Fruit fly (Drosophila melanogaster) whole organism, embryonic: ENCODE measurements around the gene CG12112.
A peak's percentile ranks its signal among the peaks of the same experiment; 100 is the strongest.

Source experiments
- Aef1 ChIP-seq: fragments of 200-800 bp; sonication (Bioruptor generic); IDR thresholded peaks from 3 replicates; pipeline ENCODE4 v1.3.6; 2022; ENCODE audit warnings: missing biosample characterization, missing genetic modification characterization
- Asciz ChIP-seq: fragments of 200-800 bp; sonication (Bioruptor generic); optimal IDR thresholded peaks from 2 replicates; lab custom pipeline; 2017; ENCODE audit warnings: missing biosample characterization, mild to moderate bottlenecking, missing genetic modification characterization, missing genetic modification reagents
- Bgb ChIP-seq: fragments of 200-800 bp; sonication (Bioruptor generic); IDR thresholded peaks from 2 replicates; pipeline ENCODE4 v1.3.6; 2022; ENCODE audit warnings: missing biosample characterization, missing genetic modification characterization; ENCODE audit not compliant: partially characterized antibody
- CG10274 ChIP-seq: fragments of 200-800 bp; sonication (Bioruptor generic); optimal IDR thresholded peaks from 3 replicates; lab custom pipeline; 2017; ENCODE audit warnings: missing biosample characterization, mild to moderate bottlenecking, missing genetic modification characterization
- CG11398 ChIP-seq: fragments of 200-800 bp; sonication (Bioruptor generic); optimal IDR thresholded peaks from 2 replicates; lab custom pipeline; 2016; ENCODE audit warnings: missing biosample characterization, missing genetic modification characterization
- CG12104 ChIP-seq: fragments of 200-800 bp; sonication (Bioruptor generic); optimal IDR thresholded peaks from 3 replicates; lab custom pipeline; 2016; ENCODE audit warnings: missing biosample characterization, missing genetic modification characterization
- CG13424 ChIP-seq: fragments of 200-800 bp; sonication (Bioruptor generic); optimal IDR thresholded peaks from 2 replicates; lab custom pipeline; 2019; ENCODE audit warnings: missing biosample characterization, mild to moderate bottlenecking, missing genetic modification characterization, moderate library complexity
- CG13775 ChIP-seq: fragments of 200-800 bp; sonication (Bioruptor generic); optimal IDR thresholded peaks from 3 replicates; lab custom pipeline; 2017; ENCODE audit warnings: missing biosample characterization, mild to moderate bottlenecking, missing genetic modification characterization
- CG14667 ChIP-seq: fragments of 200-800 bp; sonication (Bioruptor generic); IDR thresholded peaks from 2 replicates; pipeline ENCODE4 v1.3.6; 2022; ENCODE audit warnings: missing biosample characterization, missing genetic modification characterization
- CG15601 ChIP-seq: fragments of 200-800 bp; sonication (Bioruptor generic); optimal IDR thresholded peaks from 3 replicates; lab custom pipeline; 2019; ENCODE audit warnings: missing biosample characterization, mild to moderate bottlenecking, missing genetic modification characterization, moderate library complexity
- CG1602 ChIP-seq: fragments of 200-800 bp; sonication (Bioruptor generic); optimal IDR thresholded peaks from 3 replicates; lab custom pipeline; 2016; ENCODE audit warnings: missing biosample characterization, missing genetic modification characterization
- CG1647 ChIP-seq: fragments of 200-800 bp; sonication (Bioruptor generic); optimal IDR thresholded peaks from 3 replicates; lab custom pipeline; 2016; ENCODE audit warnings: missing biosample characterization, missing genetic modification characterization
- CG17912 ChIP-seq: fragments of 200-800 bp; sonication (Bioruptor generic); optimal IDR thresholded peaks from 2 replicates; lab custom pipeline; 2018; ENCODE audit warnings: missing biosample characterization, mild to moderate bottlenecking, missing genetic modification characterization
- CG18764 ChIP-seq: fragments of 200-800 bp; sonication (Bioruptor generic); optimal IDR thresholded peaks from 3 replicates; lab custom pipeline; 2016; ENCODE audit warnings: missing biosample characterization, missing genetic modification characterization
- CG2712 ChIP-seq: fragments of 200-800 bp; optimal IDR thresholded peaks from 3 replicates; lab custom pipeline; 2019; ENCODE audit warnings: missing biosample characterization, mild to moderate bottlenecking, missing genetic modification characterization, moderate library complexity
- CG31224 ChIP-seq: fragments of 200-800 bp; sonication (Bioruptor generic); IDR thresholded peaks from 2 replicates; pipeline ENCODE4 v1.3.6; 2022; ENCODE audit warnings: missing biosample characterization, missing genetic modification characterization
- CG31365 ChIP-seq: fragments of 200-800 bp; sonication (Bioruptor generic); optimal IDR thresholded peaks from 2 replicates; lab custom pipeline; 2018; ENCODE audit warnings: missing biosample characterization, mild to moderate bottlenecking, missing genetic modification characterization
- CG32772 ChIP-seq: fragments of 200-800 bp; sonication (Bioruptor generic); IDR thresholded peaks from 2 replicates; pipeline ENCODE4 v1.3.6; 2022; ENCODE audit warnings: missing biosample characterization, missing genetic modification characterization
- CG33557 ChIP-seq: fragments of 200-800 bp; sonication (Bioruptor generic); optimal IDR thresholded peaks from 2 replicates; lab custom pipeline; 2019; ENCODE audit warnings: missing biosample characterization, mild to moderate bottlenecking, missing genetic modification characterization, moderate library complexity
- CG5953 ChIP-seq: fragments of 200-800 bp; sonication (Bioruptor generic); IDR thresholded peaks from 2 replicates; pipeline ENCODE4 v1.3.6; 2022; ENCODE audit warnings: missing biosample characterization, missing genetic modification characterization
- CG6683 ChIP-seq: fragments of 200-800 bp; sonication (Bioruptor generic); optimal IDR thresholded peaks from 2 replicates; lab custom pipeline; 2017; ENCODE audit warnings: missing biosample characterization, mild to moderate bottlenecking, missing genetic modification characterization, missing genetic modification reagents
- CG8089 ChIP-seq: fragments of 200-800 bp; sonication (Bioruptor generic); optimal IDR thresholded peaks from 3 replicates; lab custom pipeline; 2016; ENCODE audit warnings: missing biosample characterization, missing genetic modification characterization
- Dll ChIP-seq: fragments of 200-800 bp; sonication (Bioruptor generic); IDR thresholded peaks from 4 replicates; pipeline ENCODE4 v1.3.6; 2022; ENCODE audit warnings: missing biosample characterization, missing genetic modification characterization; ENCODE audit not compliant: partially characterized antibody
- NC2β ChIP-seq: fragments of 200-800 bp; sonication (Bioruptor generic); optimal IDR thresholded peaks from 2 replicates; lab custom pipeline; 2016; ENCODE audit warnings: missing biosample characterization, missing genetic modification characterization
- Nf-YC ChIP-seq: fragments of 200-800 bp; optimal IDR thresholded peaks from 3 replicates; lab custom pipeline; 2019; ENCODE audit warnings: missing biosample characterization, mild to moderate bottlenecking, missing genetic modification characterization, moderate library complexity
- Rfx ChIP-seq: fragments of 200-800 bp; sonication (Bioruptor generic); IDR thresholded peaks from 2 replicates; pipeline ENCODE4 v1.3.6; 2022; ENCODE audit warnings: missing biosample characterization, missing genetic modification characterization
- Xbp1 ChIP-seq: fragments of 200-800 bp; sonication (Bioruptor generic); optimal IDR thresholded peaks from 3 replicates; lab custom pipeline; 2016; ENCODE audit warnings: missing biosample characterization, mild to moderate bottlenecking, missing genetic modification characterization
- abd-A ChIP-seq: fragments of 200-800 bp; sonication (Bioruptor generic); optimal IDR thresholded peaks from 3 replicates; lab custom pipeline; 2019; ENCODE audit warnings: missing biosample characterization, mild to moderate bottlenecking, missing genetic modification characterization, moderate library complexity
- ato ChIP-seq: fragments of 200-800 bp; sonication (Bioruptor generic); IDR thresholded peaks from 2 replicates; pipeline ENCODE4 v1.3.6; 2022; ENCODE audit warnings: missing biosample characterization, missing genetic modification characterization; ENCODE audit not compliant: partially characterized antibody
- bowl ChIP-seq: fragments of 200-800 bp; sonication (Bioruptor generic); IDR thresholded peaks from 2 replicates; pipeline ENCODE4 v1.3.6; 2022; ENCODE audit warnings: missing biosample characterization, missing genetic modification characterization
- btn ChIP-seq: fragments of 200-800 bp; sonication (Bioruptor generic); optimal IDR thresholded peaks from 2 replicates; lab custom pipeline; 2016; ENCODE audit warnings: missing biosample characterization, missing genetic modification characterization
- cwo ChIP-seq: fragments of 200-800 bp; sonication (Bioruptor generic); optimal IDR thresholded peaks from 3 replicates; lab custom pipeline; 2017; ENCODE audit warnings: missing biosample characterization, missing genetic modification characterization, mild to moderate bottlenecking, moderate library complexity, missing genetic modification reagents
- fd64A ChIP-seq: fragments of 200-800 bp; sonication (Bioruptor generic); optimal IDR thresholded peaks from 3 replicates; lab custom pipeline; 2018; ENCODE audit warnings: missing biosample characterization, mild to moderate bottlenecking, missing genetic modification characterization
- fru ChIP-seq: fragments of >200 bp; optimal IDR thresholded peaks from 2 replicates; lab custom pipeline; 2017
- gcm2 ChIP-seq: fragments of 200-800 bp; sonication (Bioruptor generic); optimal IDR thresholded peaks from 2 replicates; lab custom pipeline; 2016; ENCODE audit warnings: missing biosample characterization, missing genetic modification characterization
- jigr1 ChIP-seq: fragments of 200-800 bp; sonication (Bioruptor generic); IDR thresholded peaks from 3 replicates; pipeline ENCODE4 v1.3.6; 2022; ENCODE audit warnings: missing biosample characterization, missing genetic modification characterization
- kni ChIP-seq: fragments of 200-800 bp; sonication (Bioruptor generic); optimal IDR thresholded peaks from 3 replicates; lab custom pipeline; 2017; ENCODE audit warnings: mild to moderate bottlenecking, missing biosample characterization, missing genetic modification reagents, missing genetic modification characterization
- lab ChIP-seq: fragments of 200-800 bp; sonication (Bioruptor generic); optimal IDR thresholded peaks from 3 replicates; lab custom pipeline; 2017; ENCODE audit warnings: missing biosample characterization, missing genetic modification characterization, mild to moderate bottlenecking, moderate library complexity, missing genetic modification reagents
- lilli ChIP-seq: fragments of 200-800 bp; sonication (Bioruptor generic); optimal IDR thresholded peaks from 3 replicates; lab custom pipeline; 2016; ENCODE audit warnings: missing biosample characterization, missing genetic modification characterization
- mam ChIP-seq: fragments of 200-800 bp; sonication (Bioruptor generic); optimal IDR thresholded peaks from 3 replicates; lab custom pipeline; 2016; ENCODE audit warnings: missing biosample characterization, missing genetic modification characterization
- nmo ChIP-seq: fragments of 200-800 bp; sonication (Bioruptor generic); optimal IDR thresholded peaks from 2 replicates; lab custom pipeline; 2018; ENCODE audit warnings: missing biosample characterization, mild to moderate bottlenecking, missing genetic modification characterization, moderate library complexity
- otp ChIP-seq: fragments of 200-800 bp; sonication (Bioruptor generic); IDR thresholded peaks from 3 replicates; pipeline ENCODE4, ENCODE4 v1.3.6; 2022; ENCODE audit warnings: missing biosample characterization, missing genetic modification characterization
- ro ChIP-seq: fragments of 200-800 bp; sonication (Bioruptor generic); IDR thresholded peaks from 2 replicates; pipeline ENCODE4 v1.3.6; 2022; ENCODE audit warnings: missing biosample characterization, missing genetic modification characterization
- sc ChIP-seq, 3 experiments: fragments of >200 bp in 2 of 3; fragments of 200-800 bp in 1 of 3; sonication (Bioruptor generic) in 1 of 3; optimal IDR thresholded peaks; 2 replicates in 2 of 3; 3 replicates in 1 of 3; lab custom pipeline; 2017; ENCODE audit warnings: mild to moderate bottlenecking in 1 of 3, missing biosample characterization in 1 of 3, missing genetic modification characterization in 1 of 3, missing genetic modification reagents in 1 of 3
- sens-2 ChIP-seq: fragments of 200-800 bp; sonication (Bioruptor generic); IDR thresholded peaks from 2 replicates; pipeline ENCODE4 v1.3.6; 2022; ENCODE audit warnings: missing biosample characterization, missing genetic modification characterization
- shn ChIP-seq: fragments of 200-800 bp; sonication (Bioruptor generic); optimal IDR thresholded peaks from 3 replicates; lab custom pipeline; 2016; ENCODE audit warnings: missing biosample characterization, missing genetic modification characterization
- slbo ChIP-seq: fragments of 200-800 bp; sonication (Bioruptor generic); IDR thresholded peaks from 2 replicates; pipeline ENCODE4 v1.3.6; 2022; ENCODE audit warnings: missing biosample characterization, missing genetic modification characterization
- slp2 ChIP-seq: fragments of 200-800 bp; sonication (Bioruptor generic); optimal IDR thresholded peaks from 2 replicates; lab custom pipeline; 2016; ENCODE audit warnings: missing biosample characterization, missing genetic modification characterization
- stc ChIP-seq: fragments of 200-800 bp; sonication (Bioruptor generic); IDR thresholded peaks from 2 replicates; pipeline ENCODE4 v1.3.6; 2022; ENCODE audit warnings: missing biosample characterization, missing genetic modification characterization
- tio ChIP-seq: fragments of 200-800 bp; sonication (Bioruptor generic); optimal IDR thresholded peaks from 2 replicates; lab custom pipeline; 2017; ENCODE audit warnings: missing biosample characterization, missing genetic modification characterization, inconsistent platforms
- tx ChIP-seq: fragments of 200-800 bp; sonication (Bioruptor generic); optimal IDR thresholded peaks from 2 replicates; lab custom pipeline; 2016; ENCODE audit warnings: missing biosample characterization, missing genetic modification characterization
- vfl ChIP-seq: fragments of 200-800 bp; sonication (Bioruptor generic); optimal IDR thresholded peaks from 2 replicates; lab custom pipeline; 2016; ENCODE audit warnings: missing biosample characterization, missing genetic modification characterization

Gene CG12112

dm6 chrX:8606206-8606605 lies 46.2 kb upstream of the CG12112 start, which contains the start of gene Caf1-180 (continued):
- TF ChIP-seq CG31224 (no peak), NC2β (GFP tag; lab: Kevin White, UChicago) (no peak), CG31365 (tag; lab: Kevin White, UChicago) (no peak), CG18764 (GFP tag; lab: Kevin White, UChicago) (no peak), ato (peak; percentile 54; the same call in 1 of the 2 replicates), Asciz (no peak), shn (peak; percentile 8), CG14667 (GFP tag; lab: Robert Waterston, UW) (no peak), CG12104 (GFP tag; lab: Kevin White, UChicago) (no peak), CG17912 (peak; percentile 43), kni (no peak), Aef1 (GFP tag; lab: Robert Waterston, UW) (no peak), otp (GFP tag; lab: Robert Waterston, UW) (no peak), fd64A (GFP tag; lab: Kevin White, UChicago) (no peak), tio (GFP tag; lab: Kevin White, UChicago) (no peak), bowl (GFP tag; lab: Robert Waterston, UW) (no peak), CG11398 (GFP tag; lab: Kevin White, UChicago) (no peak), lab (GFP tag; lab: Kevin White, UChicago) (no peak), Nf-YC (tag; lab: Kevin White, UChicago) (no peak), CG32772 (GFP tag; lab: Robert Waterston, UW) (no peak), CG8089 (GFP tag; lab: Kevin White, UChicago) (peak; percentile 19), nmo (peak; percentile 42), gcm2 (GFP tag; lab: Kevin White, UChicago) (no peak), CG5953 (GFP tag; lab: Robert Waterston, UW) (no peak), CG2712 (tag; lab: Kevin White, UChicago) (peak; percentile 47), Xbp1 (GFP tag; lab: Kevin White, UChicago) (no peak), tx (no peak), CG1647 (GFP tag; lab: Kevin White, UChicago) (no peak), Bgb (GFP tag; lab: Robert Waterston, UW) (peak; percentile 87), lilli (GFP tag; lab: Kevin White, UChicago) (peak; percentile 13), fru (lab: Kevin White, UChicago) (no peak), CG6683 (GFP tag; lab: Kevin White, UChicago) (no peak), ro (GFP tag; lab: Robert Waterston, UW) (no peak), CG1602 (GFP tag; lab: Kevin White, UChicago) (no peak), slbo (GFP tag; lab: Robert Waterston, UW) (peak; percentile 64), btn (GFP tag; lab: Kevin White, UChicago) (no peak), Rfx (GFP tag; lab: Robert Waterston, UW) (peak; percentile 68), vfl (no peak), mam (GFP tag; lab: Kevin White, UChicago) (peak; percentile 43), sens-2 (no peak), sc (optimal IDR thresholded peaks at IDR 0.05; lab: Kevin White, UChicago) (no peak), sc (GFP tag; optimal IDR thresholded peaks at IDR 0.05; lab: Kevin White, UChicago) (no peak), abd-A (tag; lab: Kevin White, UChicago) (no peak), jigr1 (GFP tag; lab: Robert Waterston, UW) (no peak), Dll (GFP tag; lab: Robert Waterston, UW) (peak; percentile 82), CG10274 (GFP tag; lab: Kevin White, UChicago) (no peak), CG13424 (no peak), CG15601 (tag; lab: Kevin White, UChicago) (no peak), slp2 (no peak), stc (GFP tag; lab: Robert Waterston, UW) (no peak), cwo (GFP tag; lab: Kevin White, UChicago) (no peak), CG13775 (GFP tag; lab: Kevin White, UChicago) (no peak), CG33557 (GFP tag; lab: Kevin White, UChicago) (no peak)
